Fruit fly (Drosophila melanogaster) whole organism, embryonic: Measurements from ENCODE around the gene CG14105.
A peak's percentile ranks its signal among the peaks of the same experiment; 100 is the strongest.

ENCODE experiments used
- CG12391 ChIP-seq: fragments of 200-800 bp; sonication (Bioruptor generic); optimal IDR thresholded peaks from 3 replicates; lab custom pipeline; 2018; ENCODE audit warnings: missing biosample characterization, mild to moderate bottlenecking, missing genetic modification characterization, moderate library complexity
- CG18262 ChIP-seq: fragments of 200-800 bp; optimal IDR thresholded peaks from 3 replicates; lab custom pipeline; 2019; ENCODE audit warnings: missing biosample characterization, mild to moderate bottlenecking, missing genetic modification characterization, moderate library complexity
- Camta ChIP-seq: fragments of 200-800 bp; sonication (Bioruptor generic); optimal IDR thresholded peaks from 2 replicates; lab custom pipeline; 2016; ENCODE audit warnings: missing biosample characterization, missing genetic modification characterization
- Spps ChIP-seq: fragments of 200-800 bp; sonication (Bioruptor generic); optimal IDR thresholded peaks from 2 replicates; lab custom pipeline; 2018; ENCODE audit warnings: missing biosample characterization, mild to moderate bottlenecking, missing genetic modification characterization
- Xrp1 ChIP-seq: fragments of 200-800 bp; sonication (Bioruptor generic); IDR thresholded peaks from 2 replicates; pipeline ENCODE4 v1.3.6; 2022; ENCODE audit warnings: missing biosample characterization, missing genetic modification characterization
- ap ChIP-seq: fragments of 200-800 bp; sonication (Bioruptor generic); IDR thresholded peaks from 2 replicates; pipeline ENCODE4 v1.3.6; 2022; ENCODE audit warnings: missing biosample characterization, missing genetic modification characterization
- caup ChIP-seq: fragments of 200-800 bp; sonication (Bioruptor generic); optimal IDR thresholded peaks from 3 replicates; lab custom pipeline; 2017; ENCODE audit warnings: missing biosample characterization, mild to moderate bottlenecking, missing genetic modification characterization, moderate library complexity; ENCODE audit not compliant: severe bottlenecking
- grn ChIP-seq: fragments of 200-800 bp; sonication (Bioruptor generic); optimal IDR thresholded peaks from 3 replicates; lab custom pipeline; 2017; ENCODE audit warnings: missing biosample characterization, missing genetic modification characterization
- h ChIP-seq: fragments of >200 bp; optimal IDR thresholded peaks from 2 replicates; lab custom pipeline; 2017
- jumu ChIP-seq: fragments of 200-800 bp; sonication (Bioruptor generic); optimal IDR thresholded peaks from 3 replicates; lab custom pipeline; 2016; ENCODE audit warnings: missing biosample characterization, missing genetic modification characterization

- TF ChIP-seq grn (GFP tag; lab: Kevin White, UChicago) (peak; percentile 65), Xrp1 (no peak), CG18262 (tag; lab: Kevin White, UChicago) (no peak), Spps (tag; lab: Kevin White, UChicago) (no peak), CG12391 (no peak), h (lab: Kevin White, UChicago) (no peak), ap (GFP tag; lab: Robert Waterston, UW) (no peak), jumu (GFP tag; lab: Kevin White, UChicago) (no peak), Camta (GFP tag; lab: Kevin White, UChicago) (no peak), caup (no peak)
These were observed 7.0 kb upstream of the CG14105 start for dm6 chr3L:13433522-13433921.
